Fruit fly (Drosophila melanogaster) whole organism, embryonic: ENCODE data around the gene GIIIspla2.

Source experiments
- ATbp ChIP-seq: fragments of 200-800 bp; sonication (Bioruptor generic); optimal IDR thresholded peaks from 2 replicates; lab custom pipeline; 2017; ENCODE audit warnings: missing biosample characterization, mild to moderate bottlenecking, missing genetic modification characterization, missing genetic modification reagents
- Asciz ChIP-seq: fragments of 200-800 bp; sonication (Bioruptor generic); optimal IDR thresholded peaks from 2 replicates; lab custom pipeline; 2017; ENCODE audit warnings: missing biosample characterization, mild to moderate bottlenecking, missing genetic modification characterization, missing genetic modification reagents
- Atf6 ChIP-seq: fragments of 200-800 bp; sonication (Bioruptor generic); IDR thresholded peaks from 2 replicates; pipeline ENCODE4 v1.3.6; 2022; ENCODE audit warnings: missing biosample characterization, missing genetic modification characterization
- Bdp1 ChIP-seq: fragments of 200-800 bp; sonication (Bioruptor generic); optimal IDR thresholded peaks from 3 replicates; lab custom pipeline; 2016; ENCODE audit warnings: missing biosample characterization, missing genetic modification characterization
- Bgb ChIP-seq: fragments of 200-800 bp; sonication (Bioruptor generic); IDR thresholded peaks from 2 replicates; pipeline ENCODE4 v1.3.6; 2022; ENCODE audit warnings: missing biosample characterization, missing genetic modification characterization; ENCODE audit not compliant: partially characterized antibody
- CG10274 ChIP-seq: fragments of 200-800 bp; sonication (Bioruptor generic); optimal IDR thresholded peaks from 3 replicates; lab custom pipeline; 2017; ENCODE audit warnings: missing biosample characterization, mild to moderate bottlenecking, missing genetic modification characterization
- CG10431 ChIP-seq: fragments of 200-800 bp; sonication (Bioruptor generic); optimal IDR thresholded peaks from 3 replicates; lab custom pipeline; 2018; ENCODE audit warnings: missing biosample characterization, mild to moderate bottlenecking, missing genetic modification characterization
- CG10959 ChIP-seq: fragments of 200-800 bp; sonication (Bioruptor generic); IDR thresholded peaks from 2 replicates; pipeline ENCODE4 v1.3.6; 2022; ENCODE audit warnings: missing biosample characterization, missing genetic modification characterization
- CG11560 ChIP-seq: fragments of 200-800 bp; sonication (Bioruptor generic); IDR thresholded peaks from 3 replicates; pipeline ENCODE4 v1.3.6; 2022; ENCODE audit warnings: missing biosample characterization, missing genetic modification characterization
- CG12071 ChIP-seq: fragments of 200-800 bp; sonication (Bioruptor generic); optimal IDR thresholded peaks from 3 replicates; lab custom pipeline; 2018; ENCODE audit warnings: missing biosample characterization, mild to moderate bottlenecking, missing genetic modification characterization
- CG12299 ChIP-seq: fragments of 200-800 bp; sonication (Bioruptor generic); optimal IDR thresholded peaks from 2 replicates; lab custom pipeline; 2018; ENCODE audit warnings: missing biosample characterization, mild to moderate bottlenecking, missing genetic modification characterization
- CG13287 ChIP-seq: fragments of 200-800 bp; sonication (Bioruptor generic); IDR thresholded peaks from 2 replicates; pipeline ENCODE4 v1.3.6; 2022; ENCODE audit warnings: missing biosample characterization, missing genetic modification characterization; ENCODE audit not compliant: partially characterized antibody
- CG14710 ChIP-seq: fragments of 200-800 bp; sonication (Bioruptor generic); optimal IDR thresholded peaks from 3 replicates; lab custom pipeline; 2019; ENCODE audit warnings: missing biosample characterization, mild to moderate bottlenecking, missing genetic modification characterization, moderate library complexity
- CG16863 ChIP-seq: fragments of 200-800 bp; sonication (Bioruptor generic); optimal IDR thresholded peaks from 3 replicates; lab custom pipeline; 2016; ENCODE audit warnings: missing biosample characterization, missing genetic modification characterization
- CG17802 ChIP-seq: fragments of 200-800 bp; sonication (Bioruptor generic); optimal IDR thresholded peaks from 2 replicates; lab custom pipeline; 2018; ENCODE audit warnings: missing biosample characterization, mild to moderate bottlenecking, missing genetic modification characterization, moderate library complexity
- CG17912 ChIP-seq: fragments of 200-800 bp; sonication (Bioruptor generic); optimal IDR thresholded peaks from 2 replicates; lab custom pipeline; 2018; ENCODE audit warnings: missing biosample characterization, mild to moderate bottlenecking, missing genetic modification characterization
- CG18262 ChIP-seq: fragments of 200-800 bp; optimal IDR thresholded peaks from 3 replicates; lab custom pipeline; 2019; ENCODE audit warnings: missing biosample characterization, mild to moderate bottlenecking, missing genetic modification characterization, moderate library complexity
- CG3281 ChIP-seq: fragments of 200-800 bp; sonication (Bioruptor generic); optimal IDR thresholded peaks from 3 replicates; lab custom pipeline; 2017; ENCODE audit warnings: missing biosample characterization, mild to moderate bottlenecking, missing genetic modification characterization
- CG34376 ChIP-seq: fragments of 200-800 bp; sonication (Bioruptor generic); optimal IDR thresholded peaks from 2 replicates; lab custom pipeline; 2018; ENCODE audit warnings: missing biosample characterization, mild to moderate bottlenecking, missing genetic modification characterization
- CG6254 ChIP-seq: fragments of 200-800 bp; sonication (Bioruptor generic); optimal IDR thresholded peaks from 3 replicates; lab custom pipeline; 2017; ENCODE audit warnings: mild to moderate bottlenecking, missing biosample characterization, missing genetic modification reagents, missing genetic modification characterization
- CG7271 ChIP-seq: fragments of 200-800 bp; sonication (Bioruptor generic); optimal IDR thresholded peaks from 2 replicates; lab custom pipeline; 2018; ENCODE audit warnings: missing biosample characterization, mild to moderate bottlenecking, missing genetic modification characterization, moderate library complexity
- CG7357 ChIP-seq: fragments of 200-800 bp; sonication (Bioruptor generic); IDR thresholded peaks from 3 replicates; pipeline ENCODE4 v1.3.6; 2022; ENCODE audit warnings: missing biosample characterization, missing genetic modification characterization
- CG7372 ChIP-seq: fragments of 200-800 bp; sonication (Bioruptor generic); IDR thresholded peaks from 2 replicates; pipeline ENCODE4 v1.3.6; 2022; ENCODE audit warnings: missing biosample characterization, missing genetic modification characterization
- CG8924 ChIP-seq: fragments of 200-800 bp; optimal IDR thresholded peaks from 3 replicates; lab custom pipeline; 2019; ENCODE audit warnings: missing biosample characterization, mild to moderate bottlenecking, missing genetic modification characterization, moderate library complexity
- CTCF ChIP-seq: fragments of 200-800 bp; sonication (Bioruptor generic); optimal IDR thresholded peaks from 2 replicates; lab custom pipeline; 2017; ENCODE audit warnings: missing biosample characterization, mild to moderate bottlenecking, missing genetic modification characterization, moderate library complexity
- Dad ChIP-seq: fragments of 200-800 bp; sonication (Bioruptor generic); optimal IDR thresholded peaks from 3 replicates; lab custom pipeline; 2016; ENCODE audit warnings: missing biosample characterization, missing genetic modification characterization
- Dek ChIP-seq: fragments of 200-800 bp; sonication (Bioruptor generic); optimal IDR thresholded peaks from 3 replicates; lab custom pipeline; 2019; ENCODE audit warnings: missing biosample characterization, mild to moderate bottlenecking, missing genetic modification characterization, moderate library complexity
- Dfd ChIP-seq, 2 experiments: fragments of >200 bp; optimal IDR thresholded peaks; 2 replicates each; lab custom pipeline; 2017; ENCODE audit warnings: missing biosample characterization in 2 of 2, missing genetic modification characterization in 2 of 2
- Fer2 ChIP-seq: fragments of 200-800 bp; sonication (Bioruptor generic); optimal IDR thresholded peaks from 2 replicates; lab custom pipeline; 2018; ENCODE audit warnings: missing biosample characterization, mild to moderate bottlenecking, missing genetic modification characterization, moderate library complexity
- HHEX ChIP-seq: fragments of 200-800 bp; sonication (Bioruptor generic); optimal IDR thresholded peaks from 3 replicates; lab custom pipeline; 2017; ENCODE audit warnings: missing biosample characterization, mild to moderate bottlenecking, missing genetic modification characterization, missing genetic modification reagents
- HLHmδ ChIP-seq: fragments of 200-800 bp; sonication (Bioruptor generic); optimal IDR thresholded peaks from 2 replicates; lab custom pipeline; 2018; ENCODE audit warnings: missing biosample characterization, mild to moderate bottlenecking, missing genetic modification characterization, moderate library complexity
- Ravus ChIP-seq: fragments of 200-800 bp; sonication (Bioruptor generic); IDR thresholded peaks from 2 replicates; pipeline ENCODE4 v1.3.6; 2022; ENCODE audit warnings: missing biosample characterization, missing genetic modification characterization
- Tbp ChIP-seq: fragments of >200 bp; optimal IDR thresholded peaks from 2 replicates; lab custom pipeline; 2018; ENCODE audit warnings: missing biosample characterization, missing genetic modification characterization
- Xrp1 ChIP-seq: fragments of 200-800 bp; sonication (Bioruptor generic); IDR thresholded peaks from 2 replicates; pipeline ENCODE4 v1.3.6; 2022; ENCODE audit warnings: missing biosample characterization, missing genetic modification characterization
- bigmax ChIP-seq: fragments of 200-800 bp; sonication (Bioruptor generic); optimal IDR thresholded peaks from 2 replicates; lab custom pipeline; 2018; ENCODE audit warnings: missing biosample characterization, mild to moderate bottlenecking, missing genetic modification characterization
- cato ChIP-seq: fragments of 200-800 bp; sonication (Bioruptor generic); optimal IDR thresholded peaks from 2 replicates; lab custom pipeline; 2016; ENCODE audit warnings: missing biosample characterization, missing genetic modification characterization, borderline replicate concordance
- caup ChIP-seq: fragments of 200-800 bp; sonication (Bioruptor generic); optimal IDR thresholded peaks from 3 replicates; lab custom pipeline; 2017; ENCODE audit warnings: missing biosample characterization, mild to moderate bottlenecking, missing genetic modification characterization, moderate library complexity; ENCODE audit not compliant: severe bottlenecking
- gt ChIP-seq: fragments of 200-800 bp; sonication (Bioruptor generic); IDR thresholded peaks from 2 replicates; pipeline ENCODE4 v1.3.6; 2022; ENCODE audit warnings: missing biosample characterization, missing genetic modification characterization
- hkb ChIP-seq, 2 experiments: fragments of 200-800 bp in 1 of 2; fragments of >200 bp in 1 of 2; sonication (Bioruptor generic) in 1 of 2; IDR thresholded peaks in 1 of 2; optimal IDR thresholded peaks in 1 of 2; 2 replicates each; pipeline versions ENCODE4 v1.3.6 to Lab custom; 2017 to 2022; ENCODE audit warnings: missing biosample characterization in 1 of 2, missing genetic modification characterization in 1 of 2
- inv ChIP-seq: fragments of 200-800 bp; sonication (Bioruptor generic); IDR thresholded peaks from 2 replicates; pipeline ENCODE4 v1.3.6; 2022; ENCODE audit warnings: missing biosample characterization, missing genetic modification characterization; ENCODE audit not compliant: partially characterized antibody
- jing ChIP-seq: fragments of 200-800 bp; sonication (Bioruptor generic); optimal IDR thresholded peaks from 2 replicates; lab custom pipeline; 2018; ENCODE audit warnings: missing biosample characterization, mild to moderate bottlenecking, missing genetic modification characterization
- knrl ChIP-seq: fragments of 200-800 bp; sonication (Bioruptor generic); IDR thresholded peaks from 3 replicates; pipeline ENCODE4 v1.3.6; 2022; ENCODE audit warnings: missing biosample characterization, missing genetic modification characterization; ENCODE audit not compliant: partially characterized antibody
- pan ChIP-seq, 4 experiments: fragments of >200 bp in 3 of 4; fragments of 200-800 bp in 1 of 4; sonication (Bioruptor generic) in 1 of 4; optimal IDR thresholded peaks in 3 of 4; IDR thresholded peaks in 1 of 4; 2 replicates each; pipeline versions ENCODE4 v1.3.6 to Lab custom; 2017 to 2022; ENCODE audit warnings: missing biosample characterization in 2 of 4, missing genetic modification characterization in 2 of 4, mixed read lengths in 1 of 4
- pnt ChIP-seq: fragments of 200-800 bp; sonication (Bioruptor generic); optimal IDR thresholded peaks from 3 replicates; lab custom pipeline; 2016; ENCODE audit warnings: missing biosample characterization, missing genetic modification characterization
- sna ChIP-seq: fragments of 200-800 bp; sonication (Bioruptor generic); IDR thresholded peaks from 2 replicates; pipeline ENCODE4 v1.3.6; 2022; ENCODE audit warnings: missing biosample characterization, missing genetic modification characterization; ENCODE audit not compliant: partially characterized antibody
- tll ChIP-seq, 2 experiments: fragments of 200-800 bp in 1 of 2; fragments of >200 bp in 1 of 2; sonication (Bioruptor generic) in 1 of 2; optimal IDR thresholded peaks; 2 replicates each; lab custom pipeline; 2017 to 2019; ENCODE audit warnings: missing biosample characterization in 2 of 2, missing genetic modification characterization in 2 of 2, mild to moderate bottlenecking in 1 of 2, moderate library complexity in 1 of 2
- usp ChIP-seq: fragments of >200 bp; optimal IDR thresholded peaks from 2 replicates; lab custom pipeline; 2017; ENCODE audit warnings: missing biosample characterization, missing genetic modification characterization
- wor ChIP-seq: fragments of 200-800 bp; sonication (Bioruptor generic); IDR thresholded peaks from 2 replicates; pipeline ENCODE4 v1.3.6; 2022; ENCODE audit warnings: missing biosample characterization, missing genetic modification characterization
- z ChIP-seq: fragments of 200-800 bp; sonication (Bioruptor generic); IDR thresholded peaks from 3 replicates; pipeline ENCODE4 v1.3.6; 2022; ENCODE audit warnings: missing biosample characterization, missing genetic modification characterization

Gene GIIIspla2

DNA sequence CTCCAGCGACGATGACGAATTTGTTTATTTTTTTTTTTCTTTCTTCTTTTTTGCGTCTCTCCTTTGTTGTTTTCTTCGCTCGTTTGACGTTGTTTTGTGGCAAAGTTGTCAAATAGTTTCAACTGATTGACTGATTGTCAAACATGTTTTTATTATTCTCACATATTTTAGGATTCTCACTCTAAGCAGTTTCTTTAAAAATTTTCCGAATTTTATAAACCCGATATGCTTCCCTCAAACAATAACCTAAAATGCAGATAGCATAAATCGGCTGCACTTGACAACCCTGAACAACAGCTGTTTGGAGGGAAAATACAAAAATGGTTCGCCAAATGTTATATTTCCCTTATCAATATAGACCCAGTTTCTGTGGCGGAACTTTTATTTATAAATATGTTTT lies 13.9 kb upstream of the GIIIspla2 start, which contains the start of gene CG17982 (continued):
- TF ChIP-seq CG7271 (tag; lab: Kevin White, UChicago), result peak; percentile 45
- TF ChIP-seq CG10274 (GFP tag; lab: Kevin White, UChicago), result peak; percentile 16
- peak; percentile 82 for TF ChIP-seq caup (GFP tag; lab: Kevin White, UChicago)
- TF ChIP-seq CG17912 (GFP tag; lab: Kevin White, UChicago), result peak; percentile 83
- peak; percentile 47 for TF ChIP-seq cato (GFP tag; lab: Kevin White, UChicago)
- peak; percentile 79 for TF ChIP-seq Dek (tag; lab: Kevin White, UChicago)
- peak; percentile 46 for TF ChIP-seq wor (GFP tag; lab: Robert Waterston, UW)
- TF ChIP-seq knrl (GFP tag; lab: Robert Waterston, UW), result no peak
- peak; percentile 80 for TF ChIP-seq CG16863 (GFP tag; lab: Kevin White, UChicago)
- TF ChIP-seq CG34376 (GFP tag; lab: Kevin White, UChicago), result peak; percentile 79
- TF ChIP-seq jing (GFP tag; lab: Kevin White, UChicago), result no peak
- peak; percentile 76 for TF ChIP-seq CG12071 (GFP tag; lab: Kevin White, UChicago)
- peak; percentile 17 for TF ChIP-seq CTCF
- TF ChIP-seq sna (GFP tag; lab: Robert Waterston, UW), result no peak
- peak; percentile 71 for TF ChIP-seq pnt
- TF ChIP-seq Dfd (GFP tag; optimal IDR thresholded peaks at IDR 0.05; lab: Kevin White, UChicago), result no peak
- peak; percentile 80 for TF ChIP-seq Fer2
- TF ChIP-seq CG11560 (tag; lab: Robert Waterston, UW), result peak; percentile 37; the same call in 1 of the 3 replicates
- TF ChIP-seq Tbp, result no peak
- TF ChIP-seq CG17802 (tag; lab: Kevin White, UChicago), result peak; percentile 24
- peak; percentile 63 for TF ChIP-seq Bdp1 (GFP tag; lab: Kevin White, UChicago)
- peak; percentile 87 for TF ChIP-seq CG8924 (tag; lab: Kevin White, UChicago)
- TF ChIP-seq Asciz (GFP tag; lab: Kevin White, UChicago), result no peak
- TF ChIP-seq CG7357 (GFP tag; lab: Robert Waterston, UW), result peak; percentile 53; the same call in 1 of the 3 replicates
- TF ChIP-seq CG12299 (tag; lab: Kevin White, UChicago), result peak; percentile 86
- no peak; the same call in 1 of the 2 replicates for TF ChIP-seq CG13287 (GFP tag; lab: Robert Waterston, UW)
- no peak for TF ChIP-seq inv
- peak; percentile 84 for TF ChIP-seq Atf6 (GFP tag; lab: Robert Waterston, UW)
- TF ChIP-seq CG14710 (tag; lab: Kevin White, UChicago), result peak; percentile 83
- no peak for TF ChIP-seq z
- peak; percentile 47; the same call in 1 of the 2 replicates for TF ChIP-seq Ravus (GFP tag; lab: Robert Waterston, UW)
- peak; percentile 74 for TF ChIP-seq CG10431 (GFP tag; lab: Kevin White, UChicago)
- no peak for TF ChIP-seq HLHmδ (GFP tag; lab: Kevin White, UChicago)
- TF ChIP-seq CG7372 (GFP tag; lab: Robert Waterston, UW), result peak; percentile 62
- TF ChIP-seq Xrp1, result peak; percentile 85
- TF ChIP-seq gt (GFP tag; lab: Robert Waterston, UW), result no peak
- TF ChIP-seq bigmax (GFP tag; lab: Kevin White, UChicago), result peak; percentile 92
- TF ChIP-seq Dad (GFP tag; lab: Kevin White, UChicago), result peak; percentile 81
- TF ChIP-seq pan (optimal IDR thresholded peaks at IDR 0.05; lab: Kevin White, UChicago), result no peak
- peak in 1 of 2 experiments; percentile 86 for TF ChIP-seq pan (GFP tag; optimal IDR thresholded peaks at IDR 0.05 in 1 of 2, IDR thresholded peaks at IDR 0.05 in 1 of 2)
- TF ChIP-seq HHEX (GFP tag; lab: Kevin White, UChicago), result peak; percentile 76
- peak; percentile 96 for TF ChIP-seq CG18262 (tag; lab: Kevin White, UChicago)
- TF ChIP-seq ATbp (GFP tag; lab: Kevin White, UChicago), result peak; percentile 79
- TF ChIP-seq tll (GFP tag; optimal IDR thresholded peaks at IDR 0.05; lab: Kevin White, UChicago), result no peak
- TF ChIP-seq CG10959 (GFP tag; lab: Robert Waterston, UW), result peak; percentile 81
- TF ChIP-seq usp (GFP tag; lab: Kevin White, UChicago), result no peak
- TF ChIP-seq Bgb (GFP tag; lab: Robert Waterston, UW), result no peak
- TF ChIP-seq CG6254 (GFP tag; lab: Kevin White, UChicago), result peak; percentile 45
- peak; percentile 82 for TF ChIP-seq CG3281 (GFP tag; lab: Kevin White, UChicago)
- no peak for TF ChIP-seq hkb (optimal IDR thresholded peaks at IDR 0.05; lab: Kevin White, UChicago)
- peak; percentile 88 for TF ChIP-seq hkb (GFP tag; IDR thresholded peaks at IDR 0.05; lab: Robert Waterston, UW)
